Fruit fly (Drosophila melanogaster) whole organism, embryonic: ENCODE data around the gene Arp3.

Experiments
- Abd-B ChIP-seq: fragments of 200-800 bp; sonication (Bioruptor generic); optimal IDR thresholded peaks from 2 replicates; lab custom pipeline; 2018; ENCODE audit warnings: missing biosample characterization, mild to moderate bottlenecking, missing genetic modification characterization, moderate library complexity
- Bdp1 ChIP-seq: fragments of 200-800 bp; sonication (Bioruptor generic); optimal IDR thresholded peaks from 3 replicates; lab custom pipeline; 2016; ENCODE audit warnings: missing biosample characterization, missing genetic modification characterization
- CG10654 ChIP-seq: fragments of 200-800 bp; sonication (Bioruptor generic); optimal IDR thresholded peaks from 2 replicates; lab custom pipeline; 2016; ENCODE audit warnings: missing biosample characterization, missing genetic modification characterization
- CG11247 ChIP-seq: fragments of 200-800 bp; sonication (Bioruptor generic); IDR thresholded peaks from 2 replicates; pipeline ENCODE4 v1.3.6; 2022; ENCODE audit warnings: missing biosample characterization, missing genetic modification characterization
- CG14965 ChIP-seq: fragments of 200-800 bp; sonication (Bioruptor generic); optimal IDR thresholded peaks from 2 replicates; lab custom pipeline; 2016; ENCODE audit warnings: missing biosample characterization, missing genetic modification characterization, borderline replicate concordance
- CG15514 ChIP-seq: fragments of 200-800 bp; sonication (Bioruptor generic); optimal IDR thresholded peaks from 3 replicates; lab custom pipeline; 2017; ENCODE audit warnings: missing biosample characterization, missing genetic modification characterization, mild to moderate bottlenecking, moderate library complexity, missing genetic modification reagents
- CG16863 ChIP-seq: fragments of 200-800 bp; sonication (Bioruptor generic); optimal IDR thresholded peaks from 3 replicates; lab custom pipeline; 2016; ENCODE audit warnings: missing biosample characterization, missing genetic modification characterization
- CG17385 ChIP-seq: fragments of 200-800 bp; sonication (Bioruptor generic); optimal IDR thresholded peaks from 3 replicates; lab custom pipeline; 2018; ENCODE audit warnings: missing biosample characterization, mild to moderate bottlenecking, missing genetic modification characterization
- CG17829 ChIP-seq: fragments of 200-800 bp; optimal IDR thresholded peaks from 2 replicates; lab custom pipeline; 2019; ENCODE audit warnings: missing biosample characterization, mild to moderate bottlenecking, missing genetic modification characterization, moderate library complexity
- CG34422 ChIP-seq: fragments of 200-800 bp; sonication (Bioruptor generic); IDR thresholded peaks from 3 replicates; pipeline ENCODE4 v1.3.6; 2022; ENCODE audit warnings: missing biosample characterization, missing genetic modification characterization
- CG42726 ChIP-seq: fragments of 200-800 bp; sonication (Bioruptor generic); IDR thresholded peaks from 2 replicates; pipeline ENCODE4 v1.3.6; 2022; ENCODE audit warnings: missing biosample characterization, missing genetic modification characterization; ENCODE audit not compliant: partially characterized antibody
- CG4854 ChIP-seq: fragments of 200-800 bp; sonication (Bioruptor generic); optimal IDR thresholded peaks from 2 replicates; lab custom pipeline; 2016; ENCODE audit warnings: missing biosample characterization, missing genetic modification characterization, inconsistent platforms
- CG5245 ChIP-seq: fragments of 200-800 bp; sonication (Bioruptor generic); optimal IDR thresholded peaks from 3 replicates; lab custom pipeline; 2016; ENCODE audit warnings: missing biosample characterization, missing genetic modification characterization
- CG8290 ChIP-seq, 3 experiments: fragments of 200-800 bp; sonication (Bioruptor generic); optimal IDR thresholded peaks; 2 replicates each; lab custom pipeline; 2016 to 2019; ENCODE audit warnings: missing biosample characterization in 3 of 3, missing genetic modification characterization in 3 of 3, mild to moderate bottlenecking in 2 of 3, moderate library complexity in 1 of 3
- CG9609 ChIP-seq: fragments of 200-800 bp; sonication (Bioruptor generic); optimal IDR thresholded peaks from 3 replicates; lab custom pipeline; 2016; ENCODE audit warnings: missing biosample characterization, missing genetic modification characterization
- Dp ChIP-seq: fragments of 200-800 bp; sonication (Bioruptor generic); optimal IDR thresholded peaks from 2 replicates; lab custom pipeline; 2018; ENCODE audit warnings: missing biosample characterization, mild to moderate bottlenecking, missing genetic modification characterization, moderate library complexity
- Drgx ChIP-seq: fragments of 200-800 bp; sonication (Bioruptor generic); IDR thresholded peaks from 2 replicates; pipeline ENCODE4 v1.3.6; 2022; ENCODE audit warnings: missing biosample characterization, missing genetic modification characterization
- HLH4C ChIP-seq: fragments of 200-800 bp; sonication (Bioruptor generic); IDR thresholded peaks from 3 replicates; pipeline ENCODE4 v1.3.6; 2022; ENCODE audit warnings: missing biosample characterization, missing genetic modification characterization; ENCODE audit not compliant: partially characterized antibody
- Hey ChIP-seq: fragments of 200-800 bp; sonication (Bioruptor generic); optimal IDR thresholded peaks from 3 replicates; lab custom pipeline; 2018; ENCODE audit warnings: missing biosample characterization, mild to moderate bottlenecking, missing genetic modification characterization
- Hr3 ChIP-seq: fragments of 200-800 bp; sonication (Bioruptor generic); optimal IDR thresholded peaks from 3 replicates; lab custom pipeline; 2016; ENCODE audit warnings: missing biosample characterization, missing genetic modification characterization
- Lim3 ChIP-seq: fragments of 200-800 bp; sonication (Bioruptor generic); IDR thresholded peaks from 2 replicates; pipeline ENCODE4 v1.3.6; 2022; ENCODE audit warnings: missing biosample characterization, missing genetic modification characterization
- NC2α ChIP-seq: fragments of 200-800 bp; sonication (Bioruptor generic); optimal IDR thresholded peaks from 2 replicates; lab custom pipeline; 2016; ENCODE audit warnings: missing biosample characterization, missing genetic modification characterization
- Opbp ChIP-seq: fragments of 200-800 bp; sonication (Bioruptor generic); IDR thresholded peaks from 3 replicates; pipeline ENCODE4 v1.3.6; 2022; ENCODE audit warnings: missing biosample characterization, missing genetic modification characterization; ENCODE audit not compliant: partially characterized antibody
- Six4 ChIP-seq: fragments of 200-800 bp; sonication (Bioruptor generic); optimal IDR thresholded peaks from 2 replicates; lab custom pipeline; 2016; ENCODE audit warnings: missing biosample characterization, missing genetic modification characterization
- amos ChIP-seq: fragments of 200-800 bp; sonication (Bioruptor generic); IDR thresholded peaks from 2 replicates; pipeline ENCODE4 v1.3.6; 2022; ENCODE audit warnings: missing biosample characterization, missing genetic modification characterization; ENCODE audit not compliant: partially characterized antibody
- ase ChIP-seq: fragments of 200-800 bp; sonication (Bioruptor generic); IDR thresholded peaks from 3 replicates; pipeline ENCODE4 v1.3.6; 2022; ENCODE audit warnings: missing biosample characterization, missing genetic modification characterization
- caup ChIP-seq: fragments of 200-800 bp; sonication (Bioruptor generic); optimal IDR thresholded peaks from 3 replicates; lab custom pipeline; 2017; ENCODE audit warnings: missing biosample characterization, mild to moderate bottlenecking, missing genetic modification characterization, moderate library complexity; ENCODE audit not compliant: severe bottlenecking
- ci ChIP-seq: fragments of 200-800 bp; sonication (Bioruptor generic); IDR thresholded peaks from 3 replicates; pipeline ENCODE4 v1.3.6; 2022; ENCODE audit warnings: missing biosample characterization, missing genetic modification characterization
- da ChIP-seq: fragments of 200-800 bp; sonication (Bioruptor generic); optimal IDR thresholded peaks from 2 replicates; lab custom pipeline; 2016; ENCODE audit warnings: missing biosample characterization, missing genetic modification characterization
- en ChIP-seq: fragments of 200-800 bp; sonication (Bioruptor generic); optimal IDR thresholded peaks from 2 replicates; lab custom pipeline; 2016; ENCODE audit warnings: missing biosample characterization, missing genetic modification characterization
- fd64A ChIP-seq: fragments of 200-800 bp; sonication (Bioruptor generic); optimal IDR thresholded peaks from 3 replicates; lab custom pipeline; 2018; ENCODE audit warnings: missing biosample characterization, mild to moderate bottlenecking, missing genetic modification characterization
- pan ChIP-seq, 4 experiments: fragments of >200 bp in 3 of 4; fragments of 200-800 bp in 1 of 4; sonication (Bioruptor generic) in 1 of 4; optimal IDR thresholded peaks in 3 of 4; IDR thresholded peaks in 1 of 4; 2 replicates each; pipeline versions ENCODE4 v1.3.6 to Lab custom; 2017 to 2022; ENCODE audit warnings: missing biosample characterization in 2 of 4, missing genetic modification characterization in 2 of 4, mixed read lengths in 1 of 4
- phol ChIP-seq: fragments of 200-800 bp; sonication (Bioruptor generic); optimal IDR thresholded peaks from 3 replicates; lab custom pipeline; 2018; ENCODE audit warnings: missing biosample characterization, mild to moderate bottlenecking, missing genetic modification characterization, moderate library complexity
- ro ChIP-seq: fragments of 200-800 bp; sonication (Bioruptor generic); IDR thresholded peaks from 2 replicates; pipeline ENCODE4 v1.3.6; 2022; ENCODE audit warnings: missing biosample characterization, missing genetic modification characterization
- sc ChIP-seq, 3 experiments: fragments of >200 bp in 2 of 3; fragments of 200-800 bp in 1 of 3; sonication (Bioruptor generic) in 1 of 3; optimal IDR thresholded peaks; 2 replicates in 2 of 3; 3 replicates in 1 of 3; lab custom pipeline; 2017; ENCODE audit warnings: mild to moderate bottlenecking in 1 of 3, missing biosample characterization in 1 of 3, missing genetic modification characterization in 1 of 3, missing genetic modification reagents in 1 of 3
- scrt ChIP-seq: fragments of 200-800 bp; sonication (Bioruptor generic); optimal IDR thresholded peaks from 2 replicates; lab custom pipeline; 2018; ENCODE audit warnings: missing biosample characterization, mild to moderate bottlenecking, missing genetic modification characterization, moderate library complexity
- sens ChIP-seq: fragments of 200-800 bp; sonication (Bioruptor generic); peaks from one replicate; lab custom pipeline; 2016; ENCODE audit warnings: missing biosample characterization, missing genetic modification characterization
- shn ChIP-seq: fragments of 200-800 bp; sonication (Bioruptor generic); optimal IDR thresholded peaks from 3 replicates; lab custom pipeline; 2016; ENCODE audit warnings: missing biosample characterization, missing genetic modification characterization
- sima ChIP-seq: fragments of 200-800 bp; sonication (Bioruptor generic); optimal IDR thresholded peaks from 2 replicates; lab custom pipeline; 2016; ENCODE audit warnings: missing biosample characterization, missing genetic modification characterization
- sna ChIP-seq: fragments of 200-800 bp; sonication (Bioruptor generic); IDR thresholded peaks from 2 replicates; pipeline ENCODE4 v1.3.6; 2022; ENCODE audit warnings: missing biosample characterization, missing genetic modification characterization; ENCODE audit not compliant: partially characterized antibody
- sqz ChIP-seq: fragments of 200-800 bp; sonication (Bioruptor generic); optimal IDR thresholded peaks from 3 replicates; lab custom pipeline; 2018; ENCODE audit warnings: missing biosample characterization, mild to moderate bottlenecking, missing genetic modification characterization
- tap ChIP-seq: fragments of 200-800 bp; optimal IDR thresholded peaks from 3 replicates; lab custom pipeline; 2019; ENCODE audit warnings: missing biosample characterization, mild to moderate bottlenecking, missing genetic modification characterization, moderate library complexity
- tna ChIP-seq: fragments of 200-800 bp; sonication (Bioruptor generic); IDR thresholded peaks from 2 replicates; pipeline ENCODE4 v1.3.6; 2022; ENCODE audit warnings: missing biosample characterization, missing genetic modification characterization; ENCODE audit not compliant: partially characterized antibody
- tup ChIP-seq: fragments of 200-800 bp; sonication (Bioruptor generic); optimal IDR thresholded peaks from 2 replicates; lab custom pipeline; 2016; ENCODE audit warnings: missing biosample characterization, mild to moderate bottlenecking, missing genetic modification characterization, moderate library complexity
- zen2 ChIP-seq: fragments of 200-800 bp; sonication (Bioruptor generic); IDR thresholded peaks from 3 replicates; pipeline ENCODE4 v1.3.6; 2022; ENCODE audit warnings: missing biosample characterization, missing genetic modification characterization; ENCODE audit not compliant: partially characterized antibody

Gene Arp3

dm6 chr3L:8068061-8068460, 47.6 kb downstream of the Arp3 start:
- TF ChIP-seq tna (GFP tag; lab: Robert Waterston, UW) (0 out of 2 replicates have a peak, but pooled peaks have one; percentile 8), Bdp1 (GFP tag; lab: Kevin White, UChicago) (peak; percentile 80), CG10654 (GFP tag; lab: Kevin White, UChicago) (no peak), CG16863 (GFP tag; lab: Kevin White, UChicago) (no peak), sens (GFP tag; lab: Kevin White, UChicago) (peak; percentile 60), CG17829 (tag; lab: Kevin White, UChicago) (no peak), CG14965 (GFP tag; lab: Kevin White, UChicago) (no peak), amos (GFP tag; lab: Robert Waterston, UW) (0 out of 2 replicates have a peak, but pooled peaks have one; percentile 36), CG9609 (GFP tag; lab: Kevin White, UChicago) (no peak)

DNA sequence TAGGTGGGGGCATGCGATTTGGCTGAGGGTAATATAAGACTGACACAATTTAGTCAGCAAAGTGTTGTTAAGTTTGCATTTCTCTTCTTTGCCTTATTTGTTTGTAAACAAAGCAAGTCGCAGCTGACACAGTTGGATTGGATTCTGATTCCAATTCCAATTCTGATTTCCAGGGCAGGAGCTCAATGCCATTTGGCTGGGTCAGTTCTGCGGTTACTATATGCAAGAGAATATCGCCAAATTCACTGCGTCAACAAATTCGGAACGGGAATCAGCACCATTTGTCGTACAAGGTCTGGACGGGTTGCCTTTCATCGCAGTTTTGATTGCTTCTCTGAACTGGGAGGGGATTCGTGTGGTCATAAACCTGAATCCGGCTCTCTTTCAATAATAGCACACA, 48.2 kb downstream of the Arp3 start:
- TF ChIP-seq sc (optimal IDR thresholded peaks at IDR 0.05; lab: Kevin White, UChicago), result no peak
- TF ChIP-seq sc (GFP tag; optimal IDR thresholded peaks at IDR 0.05; lab: Kevin White, UChicago), result no peak
- no peak for TF ChIP-seq caup (GFP tag; lab: Kevin White, UChicago)
- no peak for TF ChIP-seq ci (GFP tag; lab: Robert Waterston, UW)
- no peak for TF ChIP-seq shn (GFP tag; lab: Kevin White, UChicago)
- no peak for TF ChIP-seq ase (GFP tag; lab: Robert Waterston, UW)
- TF ChIP-seq pan (optimal IDR thresholded peaks at IDR 0.05; lab: Kevin White, UChicago), result no peak
- TF ChIP-seq pan (GFP tag; optimal IDR thresholded peaks at IDR 0.05 in 1 of 2, IDR thresholded peaks at IDR 0.05 in 1 of 2), result no peak
- no peak for TF ChIP-seq sna (GFP tag; lab: Robert Waterston, UW)
- TF ChIP-seq CG17385 (GFP tag; lab: Kevin White, UChicago), result no peak
- no peak for TF ChIP-seq CG5245 (GFP tag; lab: Kevin White, UChicago)
- no peak for TF ChIP-seq Dp
- no peak for TF ChIP-seq Six4 (GFP tag; lab: Kevin White, UChicago)
- TF ChIP-seq Abd-B (GFP tag; lab: Kevin White, UChicago), result no peak
- no peak for TF ChIP-seq Hey
- TF ChIP-seq sqz (GFP tag; lab: Kevin White, UChicago), result no peak
- TF ChIP-seq CG34422, result no peak
- no peak for TF ChIP-seq phol
- no peak for TF ChIP-seq Drgx (GFP tag; lab: Robert Waterston, UW)
- no peak for TF ChIP-seq Opbp (GFP tag; lab: Robert Waterston, UW)
- TF ChIP-seq da, result no peak
- TF ChIP-seq, all 482 proteins: peak for 0

- TF ChIP-seq en (GFP tag; lab: Kevin White, UChicago), result no peak
- no peak for TF ChIP-seq scrt
- TF ChIP-seq Hr3 (GFP tag; lab: Kevin White, UChicago), result no peak
- no peak for TF ChIP-seq tup
- peak; percentile 2 for TF ChIP-seq tap (tag; lab: Kevin White, UChicago)
- no peak for TF ChIP-seq CG11247 (GFP tag; lab: Robert Waterston, UW)
- peak; percentile 9 for TF ChIP-seq CG15514 (GFP tag; lab: Kevin White, UChicago)
- no peak for TF ChIP-seq ro (GFP tag; lab: Robert Waterston, UW)
- TF ChIP-seq zen2 (GFP tag; lab: Robert Waterston, UW), result peak; percentile 69; the same call in 1 of the 3 replicates
- no peak for TF ChIP-seq NC2α (GFP tag; lab: Kevin White, UChicago)
- no peak for TF ChIP-seq CG8290 (GFP tag; optimal IDR thresholded peaks at IDR 0.05; lab: Kevin White, UChicago)
- TF ChIP-seq CG8290 (tag; optimal IDR thresholded peaks at IDR 0.05; lab: Kevin White, UChicago), result peak in 1 of 2 experiments; percentile 18
- no peak for TF ChIP-seq sima (GFP tag; lab: Kevin White, UChicago)
- TF ChIP-seq HLH4C, result peak; percentile 77
- TF ChIP-seq CG4854, result no peak
- TF ChIP-seq fd64A (GFP tag; lab: Kevin White, UChicago), result peak; percentile 14
- no peak for TF ChIP-seq Lim3
- TF ChIP-seq CG42726, result peak; percentile 93
These were observed 49.9 kb downstream of the Arp3 start for dm6 chr3L:8065575-8066410.
